Fruit fly (Drosophila melanogaster): ENCODE results near the gene CG32192.
A peak's percentile ranks its signal among the peaks of the same experiment; 100 is the strongest.

The CG32192 gene

DNA sequence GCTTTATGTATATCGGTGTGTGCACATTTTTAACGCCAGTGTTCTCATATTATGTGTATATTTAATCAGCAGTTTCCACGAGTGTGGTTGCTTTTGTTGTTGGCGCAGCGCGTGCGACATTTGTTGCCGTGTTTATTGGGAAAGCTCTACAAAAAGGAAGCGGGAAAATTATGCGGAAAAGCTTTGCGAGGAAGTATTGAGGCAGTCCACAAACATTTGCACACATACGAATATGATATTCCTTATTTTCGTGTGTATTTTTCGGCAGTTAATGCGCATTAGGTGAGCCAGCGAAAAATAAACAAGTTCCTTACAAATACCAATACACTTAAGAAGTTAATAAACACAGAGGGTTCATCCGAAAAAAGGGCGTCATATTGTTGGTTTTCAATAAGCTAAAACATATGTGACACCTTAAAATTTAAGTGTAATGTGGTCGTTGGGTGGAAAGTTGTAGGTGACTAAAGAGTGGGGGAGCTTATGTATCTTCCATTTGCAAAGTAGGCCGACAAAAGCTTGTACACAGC is 9.8 kb upstream of the CG32192 start:
- TF ChIP-seq kay (GFP tag; ENCODE audit: borderline replicate concordance) (peak; percentile 7), CG1620 (GFP tag; optimal IDR thresholded peaks at IDR 0.05) (no peak)

DNA sequence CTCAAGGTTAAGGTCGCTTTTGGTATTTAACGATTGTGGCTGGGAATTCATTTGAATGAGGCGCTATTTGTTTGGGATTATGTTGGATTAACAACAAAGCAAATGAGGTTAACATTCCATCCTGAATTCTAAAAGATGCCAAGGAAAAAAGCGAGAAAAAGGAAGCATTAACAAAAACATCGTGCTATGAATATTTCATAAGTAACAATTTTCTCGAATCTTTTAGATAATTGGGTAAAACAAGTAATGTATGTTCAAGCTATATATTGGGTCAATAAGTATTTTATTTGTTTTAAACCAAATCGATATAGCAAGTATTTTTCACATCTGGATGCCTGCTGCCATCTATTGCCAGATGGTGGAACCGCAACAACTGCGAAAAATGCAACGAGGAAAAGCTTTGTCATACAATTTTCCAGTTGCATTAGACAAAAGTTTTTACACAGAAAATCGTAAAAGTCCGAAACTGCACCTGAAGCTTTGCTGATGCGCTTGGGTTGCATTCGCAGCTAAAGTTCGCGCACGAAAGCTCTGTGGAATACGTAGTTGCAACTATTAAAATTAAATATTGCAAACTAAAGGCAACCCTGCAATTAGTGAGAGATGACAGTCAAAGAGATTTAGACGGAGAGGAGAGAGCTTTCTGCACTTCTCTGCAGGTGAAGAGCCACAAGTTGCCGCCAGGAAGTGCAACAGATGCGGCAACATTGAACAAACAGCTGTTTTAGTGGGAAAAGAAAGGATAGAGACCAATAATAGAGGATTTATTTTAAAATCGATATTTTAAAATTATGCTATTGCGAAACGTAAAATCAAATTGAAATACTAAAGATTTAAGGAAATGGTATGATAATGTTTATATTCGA is 7.4 kb upstream of the CG32192 start:
- no peak for TF ChIP-seq Clk (GFP tag; optimal IDR thresholded peaks at IDR 0.05)
- no peak for TF ChIP-seq CG5204 (GFP tag; optimal IDR thresholded peaks at IDR 0.05)
- TF ChIP-seq bab1 (GFP tag; optimal IDR thresholded peaks at IDR 0.05): peak; percentile 62
- no peak for TF ChIP-seq CG12768 (GFP tag; optimal IDR thresholded peaks at IDR 0.05)
- TF ChIP-seq tj (GFP tag; optimal IDR thresholded peaks at IDR 0.05): peak; percentile 60
- peak; percentile 4 for TF ChIP-seq CG1620 (GFP tag; optimal IDR thresholded peaks at IDR 0.05)
- TF ChIP-seq cnc (optimal IDR thresholded peaks at IDR 0.05): no peak
- TF ChIP-seq CG33017 (tag; optimal IDR thresholded peaks at IDR 0.05): peak; percentile 12
- TF ChIP-seq CG7101 (tag; optimal IDR thresholded peaks at IDR 0.05): no peak
- peak; percentile 98 for TF ChIP-seq CG14711 (tag; optimal IDR thresholded peaks at IDR 0.05)
- peak; percentile 89 for TF ChIP-seq kay (GFP tag; ENCODE audit: borderline replicate concordance)
- no peak for TF ChIP-seq Hr96 (GFP tag; optimal IDR thresholded peaks at IDR 0.05)
- no peak for TF ChIP-seq toe (GFP tag; optimal IDR thresholded peaks at IDR 0.05)
- TF ChIP-seq CG11617 (GFP tag; optimal IDR thresholded peaks at IDR 0.05): peak; percentile 4
- TF ChIP-seq pad (GFP tag; optimal IDR thresholded peaks at IDR 0.05): peak; percentile 13
- no peak for TF ChIP-seq Mnt (GFP tag; optimal IDR thresholded peaks at IDR 0.05)
- no peak for TF ChIP-seq CG7045 (GFP tag; optimal IDR thresholded peaks at IDR 0.05)
- TF ChIP-seq cic (GFP tag; optimal IDR thresholded peaks at IDR 0.05): peak; percentile 71
- TF ChIP-seq ovo (GFP tag; optimal IDR thresholded peaks at IDR 0.05): no peak
- no peak for TF ChIP-seq Crg-1 (GFP tag; optimal IDR thresholded peaks at IDR 0.05)

DNA sequence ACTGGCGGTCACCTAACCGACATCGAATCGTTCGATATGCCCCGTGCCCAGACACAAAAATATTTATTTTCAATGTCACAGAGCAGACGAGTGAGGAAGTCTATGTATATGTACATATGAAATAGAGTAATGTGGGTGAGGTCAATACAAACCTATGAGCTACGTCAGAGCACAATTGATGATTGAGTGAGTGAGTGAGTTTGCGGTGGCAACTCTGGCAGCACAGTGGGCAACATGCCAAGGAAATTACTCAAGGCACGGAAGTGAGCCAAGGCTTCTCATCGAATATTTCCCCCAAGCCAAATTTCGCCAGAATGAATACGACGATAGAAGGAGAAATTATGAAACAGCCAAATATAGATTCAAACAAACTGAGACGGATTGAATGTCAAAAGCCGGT is 5.6 kb upstream of the CG32192 start:
- TF ChIP-seq CG14711 (tag; optimal IDR thresholded peaks at IDR 0.05) (peak; percentile 89), ovo (GFP tag; optimal IDR thresholded peaks at IDR 0.05) (no peak)

DNA sequence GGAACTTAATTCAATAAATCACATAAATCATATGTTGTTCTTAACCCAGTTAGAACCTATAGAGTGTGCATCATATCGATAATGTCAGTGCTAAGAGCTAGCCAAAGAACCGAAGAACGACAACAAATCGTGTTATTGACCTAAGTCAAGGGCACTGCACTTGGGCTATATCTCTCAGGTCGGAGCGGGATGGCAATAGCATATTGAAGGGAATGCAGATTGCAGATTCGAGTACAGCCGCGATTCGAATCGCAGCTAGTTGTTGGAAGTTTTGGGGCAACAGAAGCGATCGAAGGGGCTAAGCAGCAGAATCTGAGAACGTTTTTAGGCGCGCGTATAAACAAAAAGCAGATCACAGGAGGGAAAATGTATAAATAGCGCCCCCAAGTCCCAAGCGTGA is 3.1 kb upstream of the CG32192 start:
- TF ChIP-seq ovo (GFP tag; optimal IDR thresholded peaks at IDR 0.05) (no peak), CG33017 (tag; optimal IDR thresholded peaks at IDR 0.05) (no peak), toe (GFP tag; optimal IDR thresholded peaks at IDR 0.05) (no peak), kay (GFP tag; ENCODE audit: borderline replicate concordance) (no peak), Mnt (GFP tag; optimal IDR thresholded peaks at IDR 0.05) (no peak), CG5204 (GFP tag; optimal IDR thresholded peaks at IDR 0.05) (no peak), CG7045 (GFP tag; optimal IDR thresholded peaks at IDR 0.05) (no peak), CG12768 (GFP tag; optimal IDR thresholded peaks at IDR 0.05) (no peak), pad (GFP tag; optimal IDR thresholded peaks at IDR 0.05) (no peak), CG14711 (tag; optimal IDR thresholded peaks at IDR 0.05) (no peak), CG1620 (GFP tag; optimal IDR thresholded peaks at IDR 0.05) (no peak), Hr96 (GFP tag; optimal IDR thresholded peaks at IDR 0.05) (no peak)

DNA sequence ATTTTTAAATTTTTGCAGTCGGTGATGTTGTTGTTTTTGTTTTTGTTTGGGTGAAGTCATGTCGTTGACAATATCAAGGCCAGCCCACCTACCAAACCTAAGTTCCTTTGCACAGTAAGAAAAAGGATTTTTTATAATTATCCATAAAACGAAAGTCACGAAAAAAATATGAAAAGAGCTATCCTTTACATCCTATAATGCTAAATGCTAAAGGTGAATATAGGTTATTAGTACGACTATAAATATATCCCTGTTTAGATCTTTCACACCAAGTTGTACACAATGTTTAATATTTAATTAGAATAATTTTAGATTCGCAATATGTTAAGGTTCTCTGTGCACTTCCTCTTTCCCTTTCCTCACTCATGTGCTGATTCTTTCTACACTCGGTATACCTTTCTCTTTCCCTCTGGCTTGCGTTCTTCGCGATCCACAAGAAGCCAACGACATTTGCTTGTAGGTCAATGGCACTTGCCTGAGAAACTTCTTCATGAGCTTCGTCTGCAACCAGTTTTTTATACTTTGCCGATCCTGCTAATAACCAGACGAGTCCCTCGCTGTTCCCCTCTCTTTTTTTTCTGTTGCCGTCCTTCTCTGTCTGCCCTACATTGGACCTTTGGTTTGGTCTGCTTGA is 2.5 kb upstream of the CG32192 start:
- peak; percentile 39 for TF ChIP-seq kay (GFP tag; ENCODE audit: borderline replicate concordance)
- no peak for TF ChIP-seq CG7101 (tag; optimal IDR thresholded peaks at IDR 0.05)

DNA sequence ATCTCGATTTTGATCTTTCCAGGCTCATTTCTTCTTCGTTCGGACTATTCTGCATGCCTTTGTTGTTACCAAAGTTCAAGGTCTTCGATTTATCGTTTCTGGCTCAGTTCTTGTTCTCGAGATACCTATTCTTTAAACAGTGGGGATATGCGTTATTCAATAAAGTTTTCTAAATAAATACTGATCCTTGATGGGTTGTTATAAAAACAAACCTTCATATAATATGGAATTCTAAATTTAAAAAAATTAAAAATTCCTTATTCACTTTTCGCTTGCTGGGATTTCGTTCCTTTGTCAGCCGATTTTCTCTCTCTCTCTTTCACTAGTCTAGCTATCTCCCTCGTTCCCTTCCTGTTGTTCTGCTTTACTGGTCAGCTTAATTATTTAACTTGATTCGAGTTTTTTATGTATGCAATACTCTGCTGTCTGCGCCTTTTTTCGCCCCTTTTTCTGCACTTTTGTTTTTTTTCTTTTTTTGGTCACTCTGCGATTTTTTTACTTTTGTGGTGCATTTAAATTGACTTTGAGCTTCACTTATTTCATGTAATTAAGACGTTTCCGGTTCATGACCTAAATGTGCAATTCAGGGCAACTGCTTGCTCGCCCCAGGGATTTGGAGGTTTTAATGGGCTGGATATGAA is 1.9 kb upstream of the CG32192 start:
- no peak for TF ChIP-seq pad (GFP tag; optimal IDR thresholded peaks at IDR 0.05)
- peak; percentile 88 for TF ChIP-seq kay (GFP tag; ENCODE audit: borderline replicate concordance)
- TF ChIP-seq tj (GFP tag; optimal IDR thresholded peaks at IDR 0.05): no peak
- TF ChIP-seq CG11617 (GFP tag; optimal IDR thresholded peaks at IDR 0.05): no peak
- TF ChIP-seq cnc (optimal IDR thresholded peaks at IDR 0.05): no peak

DNA sequence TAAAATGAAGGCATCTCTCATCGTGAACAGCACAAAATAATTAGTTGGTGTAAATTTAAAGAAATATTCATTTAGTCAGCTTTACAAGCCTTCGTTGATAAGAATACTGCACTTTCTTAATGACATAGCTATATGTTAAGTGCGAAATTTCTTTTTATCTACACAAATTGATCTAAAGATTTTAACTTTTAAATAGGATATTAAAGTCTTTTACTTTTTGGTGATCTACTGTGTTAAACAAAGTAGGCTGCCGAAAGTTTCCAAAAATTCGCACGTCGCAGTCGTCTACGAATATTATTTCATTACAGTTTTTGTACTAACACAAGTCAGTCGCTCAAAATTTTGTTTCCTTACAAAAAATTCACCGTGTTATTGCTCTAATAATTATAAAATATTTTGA is 2.3 kb downstream of the CG32192 start, which contains the start of gene CG42393:
Gene CG42393 (plus strand): TSS at position 301 of the 400 bp plus-strand sequence.
- TF ChIP-seq kay (GFP tag; ENCODE audit: borderline replicate concordance) (no peak), CG33017 (tag; optimal IDR thresholded peaks at IDR 0.05) (no peak), toe (GFP tag; optimal IDR thresholded peaks at IDR 0.05) (no peak), CG11617 (GFP tag; optimal IDR thresholded peaks at IDR 0.05) (no peak), CG14711 (tag; optimal IDR thresholded peaks at IDR 0.05) (no peak), CG5204 (GFP tag; optimal IDR thresholded peaks at IDR 0.05) (no peak), ovo (GFP tag; optimal IDR thresholded peaks at IDR 0.05) (no peak), bab1 (GFP tag; optimal IDR thresholded peaks at IDR 0.05) (no peak), tj (GFP tag; optimal IDR thresholded peaks at IDR 0.05) (no peak), CG7045 (GFP tag; optimal IDR thresholded peaks at IDR 0.05) (no peak)
